Worm (Caenorhabditis elegans): ENCODE results near the gene fbxa-118.

fbxa-118 gene

ce11 chrV:19777227-19777626 is at the start of gene fbxa-118:
fbxa-118 (minus strand) TSS chrV:19777327.
- TF ChIP-seq sptf-2 (GFP tag; optimal IDR thresholded peaks at IDR 0.05) (no peak), snpc-3.4 (tag; optimal IDR thresholded peaks at IDR 0.05) (no peak), nhr-90 (tag; optimal IDR thresholded peaks at IDR 0.05) (no peak), attf-6 (GFP tag; IDR thresholded peaks at IDR 0.05) (no peak)

- TF ChIP-seq lag-1 (GFP tag; IDR thresholded peaks at IDR 0.05) (no peak), nhr-90 (tag; optimal IDR thresholded peaks at IDR 0.05) (no peak), Y95B8A.8 (GFP tag; IDR thresholded peaks at IDR 0.05) (no peak), ets-4 (GFP tag; optimal IDR thresholded peaks at IDR 0.05) (no peak), nfyb-1 (GFP tag; IDR thresholded peaks at IDR 0.05) (no peak), ztf-25 (GFP tag; IDR thresholded peaks at IDR 0.05) (no peak), Y53F4B.3 (GFP tag; IDR thresholded peaks at IDR 0.05) (no peak), nhr-120 (GFP tag; IDR thresholded peaks at IDR 0.05) (no peak), unc-130 (GFP tag; optimal IDR thresholded peaks at IDR 0.05) (no peak), bed-2 (GFP tag; IDR thresholded peaks at IDR 0.05) (no peak), F10E7.11 (tag; optimal IDR thresholded peaks at IDR 0.05) (no peak), nfya-1 (tag; optimal IDR thresholded peaks at IDR 0.05; ENCODE audit: borderline replicate concordance, insufficient read depth) (no peak), Y53G8AR.9 (GFP tag; conservative IDR thresholded peaks at IDR 0.05) (no peak)
Measured at ce11 chrV:19822093-19822492, 45.0 kb upstream of the fbxa-118 start, which contains the start of gene Y116F11B.17. Y116F11B.17 (minus strand) TSS chrV:19822193.

- TF ChIP-seq ztf-18 (tag; optimal IDR thresholded peaks at IDR 0.05) (no peak), hsf-1 (GFP tag; IDR thresholded peaks at IDR 0.05) (no peak), snpc-1.3 (tag; optimal IDR thresholded peaks at IDR 0.05; ENCODE audit: insufficient read depth) (no peak)
Measured at ce11 chrV:19820178-19820577, 43.1 kb upstream of the fbxa-118 start.

ce11 chrV:19814833-19815232 is 37.7 kb upstream of the fbxa-118 start, which contains the start of gene daf-28:
daf-28 (plus strand) TSS chrV:19815133.
- TF ChIP-seq nfya-2 (GFP tag; IDR thresholded peaks at IDR 0.05) (no peak), nfyb-1 (GFP tag; IDR thresholded peaks at IDR 0.05) (no peak), ets-4 (GFP tag; optimal IDR thresholded peaks at IDR 0.05) (no peak), C17E4.6 (GFP tag; IDR thresholded peaks at IDR 0.05) (no peak), hlh-26 (GFP tag; conservative IDR thresholded peaks at IDR 0.05) (no peak), B0019.2 (GFP tag; conservative IDR thresholded peaks at IDR 0.05) (no peak)

- no peak for TF ChIP-seq ceh-58 (GFP tag; IDR thresholded peaks at IDR 0.05)
- no peak for TF ChIP-seq lir-1 (GFP tag; conservative IDR thresholded peaks at IDR 0.05)
- TF ChIP-seq snpc-1.1 (tag; optimal IDR thresholded peaks at IDR 0.05; ENCODE audit: insufficient read depth) = no peak
- no peak for TF ChIP-seq B0261.1 (tag; optimal IDR thresholded peaks at IDR 0.05)
Measured at ce11 chrV:19805548-19805947, 28.4 kb upstream of the fbxa-118 start.

- TF ChIP-seq hsf-1 (GFP tag; IDR thresholded peaks at IDR 0.05) (no peak), ekl-4 (GFP tag; IDR thresholded peaks at IDR 0.05) (no peak), Y56A3A.18 (GFP tag; IDR thresholded peaks at IDR 0.05) (no peak), ets-4 (GFP tag; optimal IDR thresholded peaks at IDR 0.05) (no peak), rcor-1 (GFP tag; IDR thresholded peaks at IDR 0.05) (no peak), unc-130 (GFP tag; optimal IDR thresholded peaks at IDR 0.05) (no peak), F57A8.1 (GFP tag; optimal IDR thresholded peaks at IDR 0.05) (no peak), F49E8.2 (tag; optimal IDR thresholded peaks at IDR 0.05; ENCODE audit: insufficient read depth) (no peak), Y53G8AR.9 (GFP tag; conservative IDR thresholded peaks at IDR 0.05) (no peak), tlf-1 (GFP tag; optimal IDR thresholded peaks at IDR 0.05) (no peak), gei-17 (GFP tag; optimal IDR thresholded peaks at IDR 0.05) (no peak), nhr-179 (tag; optimal IDR thresholded peaks at IDR 0.05) (no peak), hrde-1 (tag; optimal IDR thresholded peaks at IDR 0.05; ENCODE audit: borderline replicate concordance) (no peak), nfya-1 (tag; optimal IDR thresholded peaks at IDR 0.05; ENCODE audit: borderline replicate concordance, insufficient read depth) (no peak), Y79H2A.3 (GFP tag; conservative IDR thresholded peaks at IDR 0.05) (no peak), mel-28 (tag; optimal IDR thresholded peaks at IDR 0.05; ENCODE audit: borderline replicate concordance) (no peak), K11D2.4 (GFP tag; IDR thresholded peaks at IDR 0.05) (no peak)
Measured at ce11 chrV:19802797-19803196, 25.7 kb upstream of the fbxa-118 start.
